Worm (Caenorhabditis elegans) whole organism, young adult: ENCODE results near the gene scly-1.

ENCODE experiments used
- B0035.1 ChIP-seq: sonication (generic microtip); optimal IDR thresholded peaks from 2 replicates; lab custom pipeline; 2016; ENCODE audit warnings: missing genetic modification characterization, mild to moderate bottlenecking, missing compliant biosample characterization, missing genotype, missing genetic modification reagents
- C06A6.2 ChIP-seq: fragments of 200-800 bp; sonication (Bioruptor generic); conservative IDR thresholded peaks from 2 replicates; pipeline ENCODE4 v1.3.6; 2022; ENCODE audit warnings: missing genetic modification characterization, missing compliant biosample characterization
- C17E4.6 ChIP-seq: fragments of 200-800 bp; sonication (Bioruptor generic); IDR thresholded peaks from 2 replicates; pipeline ENCODE4 v1.3.6; 2022; ENCODE audit warnings: missing genetic modification reagents, missing genetic modification characterization, missing compliant biosample characterization
- F23B12.7 ChIP-seq: sonication (generic microtip); optimal IDR thresholded peaks from 2 replicates; lab custom pipeline; 2017; ENCODE audit warnings: missing genetic modification characterization, mild to moderate bottlenecking, missing compliant biosample characterization, antibody characterized with exemption, moderate library complexity; ENCODE audit not compliant: insufficient read depth
- F33H1.4 ChIP-seq: fragments of 200-800 bp; sonication (Bioruptor generic); IDR thresholded peaks from 2 replicates; pipeline ENCODE4 v1.3.6; 2022; ENCODE audit warnings: missing genetic modification reagents, missing genetic modification characterization, missing compliant biosample characterization
- F39B2.1 ChIP-seq: fragments of 200-800 bp; sonication (Bioruptor generic); IDR thresholded peaks from 2 replicates; pipeline ENCODE4 v1.3.6; 2022; ENCODE audit warnings: missing genetic modification reagents, missing genetic modification characterization, missing compliant biosample characterization
- F49E8.2 ChIP-seq: sonication (generic microtip); optimal IDR thresholded peaks from 3 replicates; lab custom pipeline; 2017; ENCODE audit warnings: missing genetic modification characterization, mild to moderate bottlenecking, missing compliant biosample characterization, antibody characterized with exemption, moderate library complexity; ENCODE audit not compliant: insufficient read depth
- K12H6.12 ChIP-seq: fragments of 200-800 bp; sonication (Bioruptor generic); optimal IDR thresholded peaks from 2 replicates; lab custom pipeline; 2018; ENCODE audit warnings: mild to moderate bottlenecking, missing genetic modification characterization, missing compliant biosample characterization
- Y53G8AR.9 ChIP-seq: fragments of 200-800 bp; sonication (Bioruptor generic); conservative IDR thresholded peaks from 2 replicates; pipeline ENCODE4 v1.3.6; 2022; ENCODE audit warnings: missing genetic modification reagents, missing genetic modification characterization, missing compliant biosample characterization
- ama-1 ChIP-seq, 3 experiments: fragments of 150-350 bp in 1 of 3; sonication (generic microtip) in 2 of 3; optimal IDR thresholded peaks; 2 replicates each; lab custom pipeline; 2014 to 2018; ENCODE audit warnings: missing biosample characterization in 2 of 3, missing genetic modification characterization in 2 of 3, missing genetic modification reagents in 2 of 3
- aptf-3 ChIP-seq: fragments of 200-800 bp; sonication (Bioruptor generic); IDR thresholded peaks from 2 replicates; pipeline ENCODE4 v1.3.6; 2022; ENCODE audit warnings: missing genetic modification characterization, missing compliant biosample characterization
- atf-7 ChIP-seq: sonication (generic microtip); optimal IDR thresholded peaks from 2 replicates; lab custom pipeline; 2017; ENCODE audit warnings: mild to moderate bottlenecking, missing genetic modification characterization, missing compliant biosample characterization
- attf-3 ChIP-seq: fragments of 200-800 bp; sonication (Bioruptor generic); conservative IDR thresholded peaks from 2 replicates; pipeline ENCODE4 v1.3.6; 2022; ENCODE audit warnings: missing genetic modification reagents, missing genetic modification characterization, missing compliant biosample characterization
- attf-5 ChIP-seq: fragments of 200-800 bp; sonication (Bioruptor generic); optimal IDR thresholded peaks from 2 replicates; lab custom pipeline; 2018; ENCODE audit warnings: mild to moderate bottlenecking, missing genetic modification characterization, missing compliant biosample characterization
- ccch-3 ChIP-seq: fragments of 200-800 bp; sonication (Bioruptor generic); optimal IDR thresholded peaks from 2 replicates; lab custom pipeline; 2018; ENCODE audit warnings: mild to moderate bottlenecking, missing genetic modification characterization, missing compliant biosample characterization
- cebp-1 ChIP-seq, 2 experiments: fragments of 200-800 bp in 1 of 2; sonication (Bioruptor generic) in 1 of 2; sonication (generic microtip) in 1 of 2; IDR thresholded peaks in 1 of 2; optimal IDR thresholded peaks in 1 of 2; 2 replicates each; pipeline versions ENCODE4 v1.3.6 to Lab custom; 2017 to 2022; ENCODE audit warnings: missing compliant biosample characterization in 2 of 2, missing genetic modification characterization in 2 of 2, mild to moderate bottlenecking in 1 of 2, missing genetic modification reagents in 1 of 2, moderate library complexity in 1 of 2
- ceh-100 ChIP-seq: fragments of 200-800 bp; sonication (Bioruptor generic); IDR thresholded peaks from 2 replicates; pipeline ENCODE4 v1.3.6; 2022; ENCODE audit warnings: missing genetic modification reagents, missing genetic modification characterization, missing compliant biosample characterization
- ceh-91 ChIP-seq: fragments of 200-800 bp; sonication (Bioruptor generic); IDR thresholded peaks from 2 replicates; pipeline ENCODE4 v1.3.6; 2022; ENCODE audit warnings: missing genetic modification reagents, missing genetic modification characterization, missing compliant biosample characterization
- die-1 ChIP-seq: sonication (generic microtip); optimal IDR thresholded peaks from 2 replicates; lab custom pipeline; 2016; ENCODE audit warnings: missing genotype, mild to moderate bottlenecking, missing genetic modification characterization, missing compliant biosample characterization
- dox-1 ChIP-seq: fragments of 200-800 bp; sonication (Bioruptor generic); IDR thresholded peaks from 2 replicates; pipeline ENCODE4 v1.3.6; 2022; ENCODE audit warnings: missing genetic modification reagents, missing genetic modification characterization, missing compliant biosample characterization
- dpl-1 ChIP-seq: fragments of 150-350 bp; optimal IDR thresholded peaks from 2 replicates; lab custom pipeline; 2014; ENCODE audit warnings: missing biosample characterization, missing genetic modification reagents, missing genetic modification characterization
- efl-1 ChIP-seq: fragments of 150-350 bp; optimal IDR thresholded peaks from 2 replicates; lab custom pipeline; 2014; ENCODE audit warnings: missing biosample characterization, missing genetic modification reagents, missing genetic modification characterization
- ekl-4 ChIP-seq: fragments of 200-800 bp; sonication (Bioruptor generic); IDR thresholded peaks from 2 replicates; pipeline ENCODE4 v1.3.6; 2022; ENCODE audit warnings: missing genetic modification reagents, missing genetic modification characterization, missing compliant biosample characterization
- hmg-1.2 ChIP-seq: fragments of 200-800 bp; sonication (Bioruptor generic); IDR thresholded peaks from 2 replicates; pipeline ENCODE4 v1.3.6; 2022; ENCODE audit warnings: missing genetic modification reagents, missing genetic modification characterization, missing compliant biosample characterization
- let-526 ChIP-seq: fragments of 200-800 bp; sonication (Bioruptor generic); IDR thresholded peaks from 2 replicates; pipeline ENCODE4 v1.3.6; 2022; ENCODE audit warnings: missing genetic modification reagents, missing genetic modification characterization, missing compliant biosample characterization
- lin-26 ChIP-seq: fragments of 200-800 bp; sonication (Bioruptor generic); IDR thresholded peaks from 2 replicates; pipeline ENCODE4 v1.3.6; 2022; ENCODE audit warnings: missing genetic modification reagents, missing genetic modification characterization, missing compliant biosample characterization
- lin-35 ChIP-seq, 3 experiments: fragments of 150-350 bp in 2 of 3; sonication (generic microtip) in 1 of 3; optimal IDR thresholded peaks; 2 replicates each; lab custom pipeline; 2014 to 2018; ENCODE audit warnings: missing biosample characterization in 3 of 3, missing genetic modification characterization in 3 of 3, missing genetic modification reagents in 3 of 3
- lin-40 ChIP-seq: sonication (generic microtip); optimal IDR thresholded peaks from 2 replicates; lab custom pipeline; 2016; ENCODE audit warnings: missing genetic modification characterization, mild to moderate bottlenecking, missing compliant biosample characterization, missing genotype, missing genetic modification reagents
- lin-54 ChIP-seq: fragments of 200-800 bp; sonication (Bioruptor generic); optimal IDR thresholded peaks from 2 replicates; lab custom pipeline; 2018; ENCODE audit warnings: mild to moderate bottlenecking, missing genetic modification characterization, missing compliant biosample characterization
- lsl-1 ChIP-seq: fragments of 200-800 bp; sonication (Bioruptor generic); optimal IDR thresholded peaks from 2 replicates; lab custom pipeline; 2018; ENCODE audit warnings: mild to moderate bottlenecking, missing genetic modification characterization, moderate library complexity, missing compliant biosample characterization
- lsy-27 ChIP-seq: sonication (generic microtip); optimal IDR thresholded peaks from 2 replicates; lab custom pipeline; 2017; ENCODE audit warnings: missing genetic modification characterization, mild to moderate bottlenecking, missing compliant biosample characterization, antibody characterized with exemption, missing genotype, borderline replicate concordance; ENCODE audit not compliant: insufficient read depth
- madf-6 ChIP-seq: fragments of 200-800 bp; sonication (Bioruptor generic); IDR thresholded peaks from 2 replicates; pipeline ENCODE4 v1.3.6; 2022; ENCODE audit warnings: missing genetic modification reagents, missing genetic modification characterization, missing compliant biosample characterization
- madf-8 ChIP-seq: fragments of 200-800 bp; sonication (Bioruptor generic); conservative IDR thresholded peaks from 2 replicates; pipeline ENCODE4 v1.3.6; 2022; ENCODE audit warnings: missing genetic modification reagents, missing genetic modification characterization, missing compliant biosample characterization
- mcd-1 ChIP-seq: fragments of 200-800 bp; sonication (Bioruptor generic); IDR thresholded peaks from 2 replicates; pipeline ENCODE4 v1.3.6; 2022; ENCODE audit warnings: missing genetic modification reagents, missing genetic modification characterization, missing compliant biosample characterization
- nhr-120 ChIP-seq: fragments of 200-800 bp; sonication (Bioruptor generic); IDR thresholded peaks from 2 replicates; pipeline ENCODE4 v1.3.6; 2022; ENCODE audit warnings: missing genetic modification characterization, missing compliant biosample characterization
- nhr-80 ChIP-seq: sonication (generic microtip); optimal IDR thresholded peaks from 2 replicates; lab custom pipeline; 2016; ENCODE audit warnings: missing genetic modification characterization, missing compliant biosample characterization
- pbrm-1 ChIP-seq: fragments of 200-800 bp; sonication (Bioruptor generic); IDR thresholded peaks from 2 replicates; pipeline ENCODE4 v1.3.6; 2022; ENCODE audit warnings: missing genetic modification reagents, missing genetic modification characterization, missing compliant biosample characterization
- pha-4 ChIP-seq: fragments of 150-350 bp; sonication (generic microtip); optimal IDR thresholded peaks from 2 replicates; lab custom pipeline; 2014; ENCODE audit warnings: missing biosample characterization, missing genetic modification reagents, missing genetic modification characterization
- rcor-1 ChIP-seq: fragments of 200-800 bp; sonication (Bioruptor generic); IDR thresholded peaks from 2 replicates; pipeline ENCODE4 v1.3.6; 2022; ENCODE audit warnings: missing genetic modification reagents, missing genetic modification characterization, missing compliant biosample characterization
- snpc-1.3 ChIP-seq: sonication (generic microtip); optimal IDR thresholded peaks from 2 replicates; lab custom pipeline; 2017; ENCODE audit warnings: missing genetic modification characterization, mild to moderate bottlenecking, missing compliant biosample characterization, antibody characterized with exemption, moderate library complexity, missing genotype, missing genetic modification reagents; ENCODE audit not compliant: insufficient read depth
- snpc-3.4 ChIP-seq: sonication (generic microtip); optimal IDR thresholded peaks from 2 replicates; lab custom pipeline; 2017; ENCODE audit warnings: missing genetic modification characterization, mild to moderate bottlenecking, missing compliant biosample characterization, antibody characterized with exemption, moderate library complexity, missing genotype, missing genetic modification reagents
- snpc-4 ChIP-seq, 5 experiments: fragments of 150-350 bp in 1 of 5; sonication (generic microtip) in 4 of 5; optimal IDR thresholded peaks; 2 replicates each; lab custom pipeline; 2014 to 2018; ENCODE audit warnings: missing genetic modification characterization in 5 of 5, missing biosample characterization in 3 of 5, antibody characterized with exemption in 2 of 5, mild to moderate bottlenecking in 2 of 5, missing compliant biosample characterization in 2 of 5, missing genotype in 2 of 5, moderate library complexity in 2 of 5, missing genetic modification reagents in 1 of 5
- tbp1 ChIP-seq: fragments of 200-800 bp; sonication (Bioruptor generic); optimal IDR thresholded peaks from 2 replicates; lab custom pipeline; 2018; ENCODE audit warnings: mild to moderate bottlenecking, missing genetic modification characterization, missing compliant biosample characterization
- ztf-18 ChIP-seq: sonication (generic microtip); optimal IDR thresholded peaks from 2 replicates; lab custom pipeline; 2016; ENCODE audit warnings: missing genotype, mild to moderate bottlenecking, missing genetic modification characterization, missing compliant biosample characterization

Gene scly-1

DNA sequence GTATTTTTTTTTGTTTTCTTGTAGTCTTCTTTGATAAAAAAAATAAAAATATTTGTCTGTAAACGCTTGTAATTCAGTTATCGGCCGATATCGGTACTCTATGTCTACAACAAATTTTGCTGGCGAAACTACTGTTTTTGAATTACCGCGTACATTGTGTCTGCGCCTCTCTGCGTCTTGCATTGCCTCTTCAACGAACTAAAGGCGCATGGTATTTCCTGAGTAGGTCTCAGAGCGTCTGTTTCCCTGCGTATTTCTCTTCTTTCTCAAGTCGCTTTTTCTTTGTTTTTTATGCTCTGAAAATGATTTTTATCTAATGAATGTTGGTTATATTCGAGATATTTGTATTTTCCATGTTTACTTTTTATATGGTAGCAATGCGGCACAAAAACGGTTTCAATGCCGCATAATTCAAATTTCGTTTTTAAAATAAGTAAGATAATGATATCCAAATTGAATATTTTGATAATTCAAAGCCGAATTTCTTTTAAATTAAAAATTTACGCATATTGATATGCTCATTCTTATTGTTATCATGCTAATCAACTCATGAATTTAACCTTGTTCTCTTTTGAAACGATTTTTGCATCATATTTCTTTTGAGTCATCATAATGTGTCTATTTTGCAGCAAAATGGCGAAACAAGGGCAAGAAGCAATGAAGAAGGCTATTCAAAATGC, 30.0 kb downstream of the scly-1 start, which contains the start of gene phb-2:
TSS of gene phb-2 (plus strand) at position 630 of the 680 bp plus-strand sequence.
- TF ChIP-seq mcd-1 (GFP tag; lab: Robert Waterston, UW) (peak; percentile 75), snpc-1.3 (tag; lab: Kevin White, UChicago) (peak; percentile 64), atf-7 (tag; lab: Kevin White, UChicago) (no peak), C06A6.2 (GFP tag; lab: Robert Waterston, UW) (no peak), ccch-3 (GFP tag; lab: Kevin White, UChicago) (peak; percentile 2), ceh-91 (peak; percentile 52), dox-1 (GFP tag; lab: Robert Waterston, UW) (peak; percentile 78), K12H6.12 (peak; percentile 25), snpc-4 (GFP tag; optimal IDR thresholded peaks at IDR 0.05; lab: Kevin White, UChicago) (no peak), snpc-4 (tag; optimal IDR thresholded peaks at IDR 0.05; lab: Kevin White, UChicago) (peak; percentile 5 to 51 (median 15)), lin-54 (GFP tag; lab: Kevin White, UChicago) (peak; percentile 93), nhr-80 (tag; lab: Kevin White, UChicago) (peak; percentile 13), dpl-1 (peak; percentile 75), pbrm-1 (GFP tag; lab: Robert Waterston, UW) (peak; percentile 48; the same call in 1 of the 2 replicates), snpc-3.4 (peak; percentile 19), efl-1 (peak; percentile 83), nhr-120 (GFP tag; lab: Robert Waterston, UW) (no peak), pha-4 (tag; lab: Kevin White, UChicago) (peak; percentile 51), cebp-1 (GFP tag; IDR thresholded peaks at IDR 0.05; lab: Robert Waterston, UW) (0 out of 2 replicates have a peak, but pooled peaks have one; percentile 14), cebp-1 (tag; optimal IDR thresholded peaks at IDR 0.05; lab: Kevin White, UChicago) (peak; percentile 59), aptf-3 (GFP tag; lab: Robert Waterston, UW) (no peak), madf-6 (GFP tag; lab: Robert Waterston, UW) (peak; percentile 55), die-1 (tag; lab: Kevin White, UChicago) (peak; percentile 0), ama-1 (optimal IDR thresholded peaks at IDR 0.05; lab: Kevin White, UChicago) (no peak), ama-1 (GFP tag; optimal IDR thresholded peaks at IDR 0.05; lab: Kevin White, UChicago) (peak in 1 of 2 experiments; percentile 32), F33H1.4 (GFP tag; lab: Robert Waterston, UW) (peak; percentile 84), C17E4.6 (GFP tag; lab: Robert Waterston, UW) (peak; percentile 39; the same call in 1 of the 2 replicates), ekl-4 (GFP tag; lab: Robert Waterston, UW) (peak; percentile 59), lsy-27 (tag; lab: Kevin White, UChicago) (no peak), attf-5 (GFP tag; lab: Kevin White, UChicago) (peak; percentile 77), lin-26 (GFP tag; lab: Robert Waterston, UW) (peak; percentile 26; the same call in 1 of the 2 replicates), attf-3 (GFP tag; lab: Robert Waterston, UW) (no peak), Y53G8AR.9 (GFP tag; lab: Robert Waterston, UW) (0 out of 2 replicates have a peak, but pooled peaks have one; percentile 29), F49E8.2 (tag; lab: Kevin White, UChicago) (peak; percentile 17), lsl-1 (GFP tag; lab: Kevin White, UChicago) (peak; percentile 50), B0035.1 (tag; lab: Kevin White, UChicago) (no peak), ztf-18 (peak; percentile 27), ceh-100 (GFP tag; lab: Robert Waterston, UW) (peak; percentile 41; the same call in 1 of the 2 replicates), lin-35 (GFP tag; optimal IDR thresholded peaks at IDR 0.05; lab: Kevin White, UChicago) (peak in 2 of 3 experiments; percentile 2 to 90), tbp1 (GFP tag; lab: Kevin White, UChicago) (peak; percentile 49), rcor-1 (GFP tag; lab: Robert Waterston, UW) (peak; percentile 31; the same call in 1 of the 2 replicates), let-526 (GFP tag; lab: Robert Waterston, UW) (0 out of 2 replicates have a peak, but pooled peaks have one; percentile 7), madf-8 (GFP tag; lab: Robert Waterston, UW) (0 out of 2 replicates have a peak, but pooled peaks have one; percentile 25), hmg-1.2 (GFP tag; lab: Robert Waterston, UW) (peak; percentile 92), F39B2.1 (GFP tag; lab: Robert Waterston, UW) (no peak), lin-40 (tag; lab: Kevin White, UChicago) (peak; percentile 38), F23B12.7 (tag; lab: Kevin White, UChicago) (peak; percentile 95)
